Fruit fly (Drosophila melanogaster): ENCODE data around the gene D19B.

D19B gene

DNA sequence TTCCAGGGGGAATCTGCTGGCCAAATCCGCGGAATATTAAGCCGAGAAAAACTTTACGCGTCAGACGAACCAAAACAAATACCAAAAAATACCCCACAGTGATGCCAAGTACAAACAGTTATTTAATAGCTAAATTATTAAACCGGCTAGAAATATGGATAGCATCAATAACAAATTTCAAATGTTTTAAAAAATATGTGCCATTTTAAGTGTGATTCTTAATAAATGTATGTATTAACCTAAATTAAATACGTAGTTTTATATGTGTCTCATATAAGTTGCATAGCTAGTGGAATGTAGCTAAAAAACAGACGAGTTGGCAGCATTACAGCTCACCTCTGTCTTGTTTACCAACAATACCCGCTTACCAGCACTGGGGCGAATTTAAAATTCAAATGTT lies 2.9 kb downstream of the D19B start, which contains the start of gene CG10274 (continued):
- TF ChIP-seq Camta (GFP tag; optimal IDR thresholded peaks at IDR 0.05) (peak; percentile 70), CG7928 (GFP tag; optimal IDR thresholded peaks at IDR 0.05) (peak; percentile 18), CG4360 (GFP tag; IDR thresholded peaks at IDR 0.05) (no peak), CG11085 (GFP tag; IDR thresholded peaks at IDR 0.05) (peak; percentile 43), MESR4 (GFP tag; optimal IDR thresholded peaks at IDR 0.05) (no peak), CG3407 (GFP tag; optimal IDR thresholded peaks at IDR 0.05) (peak; percentile 29), CG11504 (tag; optimal IDR thresholded peaks at IDR 0.05) (no peak), CG12236 (GFP tag; optimal IDR thresholded peaks at IDR 0.05) (peak; percentile 21), zen (tag; optimal IDR thresholded peaks at IDR 0.05) (peak; percentile 81), amos (GFP tag; IDR thresholded peaks at IDR 0.05; ENCODE audit: partially characterized antibody) (no peak), E2f1 (GFP tag; IDR thresholded peaks at IDR 0.05) (peak; percentile 63), Gug (GFP tag; IDR thresholded peaks at IDR 0.05) (peak; percentile 65; the same call in 3 of the 4 replicates), ind (GFP tag; optimal IDR thresholded peaks at IDR 0.05) (peak; percentile 83), psq (GFP tag; optimal IDR thresholded peaks at IDR 0.05) (no peak), Blimp-1 (GFP tag; optimal IDR thresholded peaks at IDR 0.05) (no peak), CG4424 (GFP tag; optimal IDR thresholded peaks at IDR 0.05) (peak; percentile 85), CG2120 (GFP tag; optimal IDR thresholded peaks at IDR 0.05) (peak; percentile 91), Hmx (GFP tag; optimal IDR thresholded peaks at IDR 0.05) (no peak), ftz-f1 (GFP tag; optimal IDR thresholded peaks at IDR 0.05) (no peak), ssp (GFP tag; IDR thresholded peaks at IDR 0.05) (peak; percentile 53), CG42726 (GFP tag; IDR thresholded peaks at IDR 0.05; ENCODE audit: partially characterized antibody) (no peak), CG8765 (GFP tag; IDR thresholded peaks at IDR 0.05) (no peak), CG43689 (GFP tag; IDR thresholded peaks at IDR 0.05) (no peak), CG12219 (GFP tag; optimal IDR thresholded peaks at IDR 0.05) (peak; percentile 2), wor (GFP tag; IDR thresholded peaks at IDR 0.05) (peak; percentile 29; the same call in 1 of the 2 replicates), CG16813 (GFP tag; IDR thresholded peaks at IDR 0.05; ENCODE audit: partially characterized antibody) (no peak), CG3065 (GFP tag; optimal IDR thresholded peaks at IDR 0.05) (no peak), trem (tag; optimal IDR thresholded peaks at IDR 0.05) (peak; percentile 98), CG17802 (tag; optimal IDR thresholded peaks at IDR 0.05) (peak; percentile 38), CG6689 (GFP tag; IDR thresholded peaks at IDR 0.05) (peak; percentile 34; the same call in 1 of the 2 replicates), pita (GFP tag; optimal IDR thresholded peaks at IDR 0.05) (no peak), HLH3B (GFP tag; IDR thresholded peaks at IDR 0.05) (peak; percentile 65), CG10654 (GFP tag; optimal IDR thresholded peaks at IDR 0.05) (peak; percentile 68), CG14965 (GFP tag; optimal IDR thresholded peaks at IDR 0.05; ENCODE audit: borderline replicate concordance) (no peak), Dip2 (GFP tag; IDR thresholded peaks at IDR 0.05) (no peak), zfh1 (GFP tag; IDR thresholded peaks at IDR 0.05) (peak; percentile 53; the same call in 1 of the 3 replicates), HHEX (GFP tag; optimal IDR thresholded peaks at IDR 0.05) (no peak), CG10274 (GFP tag; optimal IDR thresholded peaks at IDR 0.05) (peak; percentile 56), Ravus (GFP tag; IDR thresholded peaks at IDR 0.05) (no peak), tio (GFP tag; optimal IDR thresholded peaks at IDR 0.05) (no peak), Atf3 (GFP tag; optimal IDR thresholded peaks at IDR 0.05) (peak; percentile 59), CrebB (tag; optimal IDR thresholded peaks at IDR 0.05) (peak; percentile 38), nmo (GFP tag; optimal IDR thresholded peaks at IDR 0.05) (peak; percentile 91), Deaf1 (tag; optimal IDR thresholded peaks at IDR 0.05) (no peak), twi (tag; optimal IDR thresholded peaks at IDR 0.05) (peak; percentile 70), CG14860 (GFP tag; IDR thresholded peaks at IDR 0.05; ENCODE audit: partially characterized antibody) (no peak), CG1529 (GFP tag; optimal IDR thresholded peaks at IDR 0.05) (no peak), zfh2 (GFP tag; optimal IDR thresholded peaks at IDR 0.05) (peak; percentile 80), CG30020 (tag; optimal IDR thresholded peaks at IDR 0.05) (peak; percentile 79), Neu2 (GFP tag; optimal IDR thresholded peaks at IDR 0.05; ENCODE audit: borderline replicate concordance) (no peak), CG10267 (tag; optimal IDR thresholded peaks at IDR 0.05) (peak; percentile 98)

Measured in whole organism, embryonic.